Fruit fly (Drosophila melanogaster) S2 (cell line): ENCODE data around the gene Mnr.

Experiments used
- CG8478 ChIP-seq: fragments of >200 bp; optimal IDR thresholded peaks from 2 replicates; lab custom pipeline; 2018
- CTCF ChIP-seq, 2 experiments: fragments of >200 bp; optimal IDR thresholded peaks; 2 replicates each; lab custom pipeline; 2018

DNA sequence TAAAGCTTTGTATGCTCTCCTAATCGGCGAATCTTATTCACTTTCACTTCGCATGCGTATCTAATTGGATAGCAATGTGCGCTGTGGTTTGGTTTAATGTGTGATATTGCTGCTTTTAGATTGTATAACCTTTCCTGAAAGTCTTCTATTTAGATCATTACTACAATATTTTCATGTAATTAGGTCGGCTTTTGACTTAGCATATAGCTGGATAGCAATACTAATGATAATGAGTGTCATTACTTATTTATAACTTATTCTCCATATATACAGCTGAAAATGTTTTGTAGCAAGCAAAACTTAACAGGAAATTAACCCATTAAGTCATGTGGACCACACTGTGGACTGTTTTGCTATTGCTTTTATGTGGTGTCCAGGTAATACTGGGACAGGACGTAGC is 63.4 kb downstream of the Mnr start, which contains the start of gene CG32523:
- TF ChIP-seq CTCF (optimal IDR thresholded peaks at IDR 0.05; lab: Kevin White, UChicago) (no peak), CG8478 (lab: Kevin White, UChicago) (no peak)
